Worm (Caenorhabditis elegans) whole organism, L3 larva: ENCODE data around the gene C07E3.9.

ENCODE experiments used
- lin-39 ChIP-seq: fragments of 150-350 bp; optimal IDR thresholded peaks from 2 replicates; lab custom pipeline; 2018; ENCODE audit warnings: missing biosample characterization, missing genetic modification reagents, missing genetic modification characterization
- mdl-1 ChIP-seq: fragments of 150-350 bp; optimal IDR thresholded peaks from 2 replicates; lab custom pipeline; 2014; ENCODE audit warnings: missing biosample characterization, missing genetic modification characterization
- nhr-237 ChIP-seq: fragments of 150-350 bp; optimal IDR thresholded peaks from 2 replicates; lab custom pipeline; 2014; ENCODE audit warnings: missing biosample characterization, missing genetic modification characterization
- pqm-1 ChIP-seq: fragments of 150-350 bp; optimal IDR thresholded peaks from 2 replicates; lab custom pipeline; 2017; ENCODE audit warnings: missing biosample characterization, missing genetic modification characterization, inconsistent platforms
- skn-1 ChIP-seq: fragments of 150-350 bp; optimal IDR thresholded peaks from 2 replicates; lab custom pipeline; 2014; ENCODE audit warnings: missing biosample characterization, missing genetic modification characterization
- unc-39 ChIP-seq: sonication (generic microtip); optimal IDR thresholded peaks from 4 replicates; lab custom pipeline; 2017; ENCODE audit warnings: missing biosample characterization, missing genetic modification characterization
- zag-1 ChIP-seq: fragments of 150-350 bp; optimal IDR thresholded peaks from 2 replicates; lab custom pipeline; 2014; ENCODE audit warnings: missing biosample characterization, missing genetic modification characterization

DNA sequence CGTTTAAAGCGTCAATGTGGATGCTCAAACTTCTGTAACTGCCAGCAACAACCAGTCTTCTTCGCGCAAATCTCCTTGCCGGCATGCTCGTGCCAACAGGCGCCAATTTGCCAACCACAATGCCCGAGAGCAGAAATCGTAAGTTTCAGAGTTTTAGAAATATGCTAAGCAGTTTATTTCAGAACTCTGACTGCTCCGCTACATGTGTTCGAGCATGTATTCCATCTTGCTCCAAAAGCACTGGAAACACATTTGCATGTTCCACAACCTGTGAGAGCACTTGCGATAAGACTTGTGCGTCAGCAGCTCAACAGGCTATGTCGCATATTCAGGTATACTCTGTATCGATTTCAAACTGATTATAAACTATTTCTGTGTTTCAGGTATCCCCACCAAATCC, 20.8 kb upstream of the C07E3.9 start:
- TF ChIP-seq mdl-1 (tag; lab: Kevin White, UChicago) (no peak), zag-1 (tag; lab: Kevin White, UChicago) (no peak), skn-1 (tag; lab: Kevin White, UChicago) (no peak), unc-39 (no peak), nhr-237 (tag; lab: Kevin White, UChicago) (no peak), pqm-1 (tag; lab: Kevin White, UChicago) (no peak), lin-39 (no peak)
